Worm (Caenorhabditis elegans) whole organism, midembryonic: ENCODE measurements around the gene srlf-14.

ENCODE experiments used
- T22C8.4 ChIP-seq: fragments of 200-800 bp; sonication (Bioruptor generic); IDR thresholded peaks from 2 replicates; pipeline ENCODE4 v1.3.6; 2022; ENCODE audit warnings: missing genetic modification characterization, missing compliant biosample characterization
- cog-1 ChIP-seq: sonication (generic microtip); optimal IDR thresholded peaks from 2 replicates; lab custom pipeline; 2016; ENCODE audit warnings: missing genetic modification characterization, missing compliant biosample characterization
- flt-1 ChIP-seq: fragments of 200-800 bp; sonication (Bioruptor generic); IDR thresholded peaks from 2 replicates; pipeline ENCODE4 v1.3.6; 2022; ENCODE audit warnings: missing genetic modification characterization, missing compliant biosample characterization
- klf-2 ChIP-seq: fragments of 200-800 bp; sonication (Bioruptor generic); conservative IDR thresholded peaks from 2 replicates; pipeline ENCODE4 v1.3.6; 2022; ENCODE audit warnings: missing genetic modification reagents, missing genetic modification characterization, missing compliant biosample characterization
- med-1 ChIP-seq: sonication (generic microtip); optimal IDR thresholded peaks from 2 replicates; lab custom pipeline; 2017; ENCODE audit warnings: missing genetic modification characterization, mild to moderate bottlenecking, missing compliant biosample characterization, antibody characterized with exemption, missing genetic modification reagents; ENCODE audit not compliant: insufficient read depth
- ref-1 ChIP-seq: fragments of 200-800 bp; sonication (Bioruptor generic); conservative IDR thresholded peaks from 2 replicates; pipeline ENCODE4 v1.3.6; 2022; ENCODE audit warnings: missing genetic modification reagents, missing genetic modification characterization, missing compliant biosample characterization
- tab-1 ChIP-seq: fragments of 200-800 bp; sonication (Bioruptor generic); IDR thresholded peaks from 2 replicates; pipeline ENCODE4 v1.3.6; 2022; ENCODE audit warnings: missing genetic modification characterization, missing compliant biosample characterization
- ztf-23 ChIP-seq: fragments of 200-800 bp; sonication (Bioruptor generic); IDR thresholded peaks from 2 replicates; pipeline ENCODE4 v1.3.6; 2022; ENCODE audit warnings: missing genetic modification reagents, missing genetic modification characterization, missing compliant biosample characterization

DNA sequence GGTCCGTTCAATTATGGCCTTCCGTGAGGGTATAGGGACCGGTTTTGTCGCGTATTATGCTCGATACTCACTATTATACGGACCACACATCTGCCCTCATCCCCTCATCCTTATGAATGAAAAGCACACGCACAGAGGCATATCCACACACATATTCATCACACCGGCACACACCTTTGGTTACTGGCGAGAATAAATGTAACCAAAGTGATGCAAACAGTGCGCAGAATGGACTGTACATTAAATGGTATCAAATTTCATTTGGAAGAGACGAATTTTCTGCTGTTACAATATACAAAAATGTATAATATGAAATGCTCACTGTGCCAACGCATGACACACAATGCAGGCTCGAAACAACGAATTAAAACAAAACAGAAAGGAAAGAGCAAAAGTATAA, 24.5 kb downstream of the srlf-14 start:
- TF ChIP-seq klf-2: no peak
- no peak for TF ChIP-seq cog-1 (tag; lab: Kevin White, UChicago)
- no peak for TF ChIP-seq T22C8.4 (GFP tag; lab: Robert Waterston, UW)
- no peak for TF ChIP-seq flt-1 (GFP tag; lab: Robert Waterston, UW)
- TF ChIP-seq med-1: no peak
- no peak for TF ChIP-seq ref-1 (GFP tag; lab: Robert Waterston, UW)
- TF ChIP-seq tab-1 (GFP tag; lab: Robert Waterston, UW): 0 out of 2 replicates have a peak, but pooled peaks have one; percentile 65
- no peak for TF ChIP-seq ztf-23
